Worm (Caenorhabditis elegans) whole organism, L3 larva: ENCODE results near the gene T05G5.4.

Experiments used
- ceh-16 ChIP-seq: sonication (generic microtip); optimal IDR thresholded peaks from 2 replicates; lab custom pipeline; 2017; ENCODE audit warnings: missing biosample characterization, missing genetic modification characterization
- unc-62 ChIP-seq: fragments of 150-350 bp; sonication (generic microtip); optimal IDR thresholded peaks from 4 replicates; lab custom pipeline; 2014; ENCODE audit warnings: missing biosample characterization, missing genetic modification reagents, missing genetic modification characterization

DNA sequence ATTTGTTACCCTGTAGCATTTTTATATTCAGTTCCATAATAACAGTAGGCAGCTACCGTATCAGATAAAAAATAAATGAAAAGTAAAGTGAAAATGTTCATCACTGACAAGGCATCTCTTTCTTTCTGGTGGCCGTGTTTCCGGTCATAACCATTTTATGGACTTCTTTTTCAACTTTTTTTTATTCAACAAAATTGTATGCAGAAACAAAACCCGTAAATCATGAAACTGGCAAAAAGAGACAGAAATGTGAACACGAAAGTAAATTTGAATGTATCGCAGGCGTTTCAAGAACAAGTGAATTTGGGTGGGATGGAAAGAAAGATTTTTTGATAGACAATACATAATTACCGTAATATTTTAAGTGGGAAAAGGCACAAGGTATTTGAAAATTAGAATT, 23.6 kb upstream of the T05G5.4 start, which contains the start of gene clec-162:
- TF ChIP-seq ceh-16 (tag; lab: Kevin White, UChicago) (no peak), unc-62 (no peak)
